Worm (Caenorhabditis elegans): ENCODE measurements around the gene C30A5.16.

Gene C30A5.16

DNA sequence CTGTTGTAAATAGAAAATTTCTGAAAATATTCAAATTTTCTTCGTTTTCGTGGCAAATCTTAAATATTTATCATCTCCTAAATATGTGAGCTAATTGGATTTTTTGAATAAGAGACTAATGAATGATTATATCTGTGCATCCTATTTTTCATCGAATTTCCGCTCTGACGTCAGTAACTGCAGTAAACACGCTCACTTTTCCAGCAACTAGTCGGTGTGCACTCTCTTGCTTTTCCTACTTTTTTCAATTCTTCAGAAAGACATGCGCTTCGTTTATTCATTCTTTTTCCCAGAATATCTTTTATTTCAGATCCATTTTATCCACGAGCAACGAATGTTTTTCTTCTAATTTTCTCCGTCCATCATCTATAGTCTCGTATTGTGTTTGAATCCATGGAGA is 11.5 kb downstream of the C30A5.16 start:
- no peak for TF ChIP-seq ztf-11 (tag; optimal IDR thresholded peaks at IDR 0.05)
- TF ChIP-seq nfya-1 (tag; optimal IDR thresholded peaks at IDR 0.05; ENCODE audit: insufficient read depth): peak; percentile 12
- TF ChIP-seq nhr-67 (tag; optimal IDR thresholded peaks at IDR 0.05): no peak
- no peak for TF ChIP-seq elt-1 (tag; optimal IDR thresholded peaks at IDR 0.05)
- TF ChIP-seq nhr-11 (tag; optimal IDR thresholded peaks at IDR 0.05): peak; percentile 32

DNA sequence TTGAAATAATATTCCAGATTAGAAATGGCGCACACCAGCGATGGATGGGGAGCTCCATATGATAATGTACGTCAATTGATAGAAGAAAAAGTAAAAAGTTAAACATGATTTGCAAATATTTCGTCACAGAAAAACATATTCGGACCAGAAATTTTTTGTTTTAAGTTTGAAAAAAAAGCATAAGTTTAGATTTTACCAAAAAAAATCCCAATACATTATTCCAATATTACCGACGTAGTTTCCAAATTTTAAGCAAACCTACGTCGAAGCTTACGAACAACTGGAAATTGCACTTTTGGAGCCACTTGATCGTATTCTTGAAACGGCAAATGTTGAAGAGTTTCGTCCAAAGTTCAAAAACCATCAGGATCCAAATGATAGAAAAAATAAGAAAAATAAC is 14.6 kb downstream of the C30A5.16 start, which contains the start of gene henn-1:
henn-1 (plus strand) TSS at position 18 of the 400 bp plus-strand sequence.
- TF ChIP-seq pha-4 (tag; optimal IDR thresholded peaks at IDR 0.05) (peak; percentile 28), ztf-4 (tag; optimal IDR thresholded peaks at IDR 0.05) (no peak), nhr-23 (tag; optimal IDR thresholded peaks at IDR 0.05) (peak; percentile 29)

DNA sequence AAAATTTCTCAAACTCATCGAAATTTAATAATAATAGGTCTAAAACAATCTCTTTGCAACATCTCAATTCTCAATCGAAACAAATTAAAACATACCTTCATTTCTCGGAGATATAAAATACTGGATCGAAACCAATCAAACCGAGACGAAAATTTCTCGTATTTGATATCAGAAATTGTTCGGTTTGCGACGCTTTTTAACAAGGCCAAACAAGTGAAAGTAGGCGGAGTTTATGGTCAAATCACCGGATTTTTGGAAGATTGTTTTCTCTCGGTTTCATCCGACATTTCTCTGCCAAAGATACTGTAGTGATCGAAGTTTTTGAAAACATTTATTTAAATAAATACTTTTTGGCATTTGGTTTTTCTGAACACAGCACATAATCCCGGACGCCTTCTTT is 17.3 kb downstream of the C30A5.16 start, which contains the start of gene C02F5.14:
C02F5.14 (minus strand) TSS at position 157 of the 400 bp plus-strand sequence.
- TF ChIP-seq nhr-23 (tag; optimal IDR thresholded peaks at IDR 0.05) (peak; percentile 4), eor-1 (tag; optimal IDR thresholded peaks at IDR 0.05) (no peak)

DNA sequence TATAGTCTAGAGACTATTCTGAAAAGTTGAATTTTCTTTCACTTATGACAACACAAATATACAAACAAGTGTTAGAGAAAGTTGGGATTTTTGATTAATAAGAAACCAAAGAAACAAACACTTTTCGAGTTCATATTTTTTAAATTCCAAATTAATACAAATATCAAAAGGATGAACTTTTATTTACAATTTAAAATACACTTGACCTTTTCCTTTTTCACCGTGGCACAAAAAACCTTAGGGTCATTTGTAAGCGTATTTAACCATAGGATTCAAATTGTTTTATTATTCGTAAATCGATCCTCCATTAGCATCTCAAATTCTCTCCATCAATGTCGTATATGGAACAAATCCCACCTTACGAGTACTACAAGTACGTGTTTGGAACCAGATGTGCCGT is 17.9 kb downstream of the C30A5.16 start, which contains the start of gene C02F5.5:
C02F5.5 (plus strand) TSS at position 301 of the 400 bp plus-strand sequence.
- TF ChIP-seq nhr-237 (tag; optimal IDR thresholded peaks at IDR 0.05) (no peak), nhr-76 (tag; optimal IDR thresholded peaks at IDR 0.05) (no peak), elt-1 (tag; optimal IDR thresholded peaks at IDR 0.05) (no peak)

DNA sequence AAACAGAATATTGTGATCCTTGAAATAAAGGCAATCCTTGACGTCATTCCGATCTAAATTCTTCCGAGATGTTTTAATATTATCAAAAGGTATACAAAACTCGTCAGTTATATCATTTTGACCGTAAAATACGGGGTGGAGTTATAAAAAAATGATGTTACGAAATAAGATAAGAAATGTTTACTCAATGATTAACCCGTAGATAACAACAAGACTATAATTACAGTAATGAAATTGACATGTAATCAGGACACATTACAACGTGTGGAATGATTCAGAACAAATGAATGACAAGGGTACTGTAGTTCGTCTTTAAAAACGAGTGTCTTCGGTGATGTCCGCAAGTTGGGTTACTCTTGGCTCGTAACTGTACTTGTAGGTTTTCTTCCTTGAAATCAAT is 19.8 kb downstream of the C30A5.16 start, which contains the start of gene tsp-2:
tsp-2 (minus strand) TSS at position 109 of the 400 bp plus-strand sequence.
- TF ChIP-seq jun-1 (tag; optimal IDR thresholded peaks at IDR 0.05): peak; percentile 49
- no peak for TF ChIP-seq nfya-1 (tag; optimal IDR thresholded peaks at IDR 0.05; ENCODE audit: insufficient read depth)
- TF ChIP-seq ama-1 (optimal IDR thresholded peaks at IDR 0.05): no peak
- TF ChIP-seq pqm-1 (tag; optimal IDR thresholded peaks at IDR 0.05): peak; percentile 86
- TF ChIP-seq elt-2 (tag; optimal IDR thresholded peaks at IDR 0.05): peak; percentile 86
- TF ChIP-seq pha-4 (tag; optimal IDR thresholded peaks at IDR 0.05): peak; percentile 69

DNA sequence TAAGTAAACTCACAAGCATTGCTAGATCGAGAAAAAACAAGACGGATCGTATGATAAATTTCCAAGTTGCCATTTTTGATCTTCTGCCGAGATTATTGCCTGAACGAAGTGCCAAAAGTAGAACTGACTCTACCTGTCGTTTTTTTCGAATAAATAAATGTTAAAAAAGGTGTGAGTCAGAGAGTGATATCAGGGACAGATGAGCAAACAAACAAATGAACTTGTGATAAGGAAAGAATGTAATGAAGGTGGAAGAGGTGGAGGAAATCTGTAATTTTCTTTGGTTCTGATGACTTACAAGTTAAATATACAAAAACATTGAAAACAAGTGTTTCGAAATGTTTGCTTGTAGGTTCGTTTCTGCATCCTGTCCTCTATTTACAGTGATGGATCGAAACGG is 21.3 kb downstream of the C30A5.16 start, which contains the start of gene tsp-1:
tsp-1 (minus strand) TSS at position 99 of the 400 bp plus-strand sequence.
- TF ChIP-seq elt-2 (tag; optimal IDR thresholded peaks at IDR 0.05) (peak; percentile 35), pha-4 (tag; optimal IDR thresholded peaks at IDR 0.05) (peak; percentile 21), eor-1 (tag; optimal IDR thresholded peaks at IDR 0.05) (no peak), pqm-1 (tag; optimal IDR thresholded peaks at IDR 0.05) (peak; percentile 39), fos-1 (tag; optimal IDR thresholded peaks at IDR 0.05) (no peak), ceh-9 (tag; optimal IDR thresholded peaks at IDR 0.05) (no peak), nhr-77 (tag; optimal IDR thresholded peaks at IDR 0.05) (no peak), elt-3 (tag; optimal IDR thresholded peaks at IDR 0.05) (no peak), mdl-1 (tag; optimal IDR thresholded peaks at IDR 0.05) (no peak), daf-12 (tag; optimal IDR thresholded peaks at IDR 0.05) (no peak), ztf-4 (tag; optimal IDR thresholded peaks at IDR 0.05) (no peak), nhr-67 (tag; optimal IDR thresholded peaks at IDR 0.05) (no peak), ceh-28 (tag; optimal IDR thresholded peaks at IDR 0.05) (no peak), zag-1 (tag; optimal IDR thresholded peaks at IDR 0.05) (no peak), lin-39 (tag; optimal IDR thresholded peaks at IDR 0.05) (no peak)

DNA sequence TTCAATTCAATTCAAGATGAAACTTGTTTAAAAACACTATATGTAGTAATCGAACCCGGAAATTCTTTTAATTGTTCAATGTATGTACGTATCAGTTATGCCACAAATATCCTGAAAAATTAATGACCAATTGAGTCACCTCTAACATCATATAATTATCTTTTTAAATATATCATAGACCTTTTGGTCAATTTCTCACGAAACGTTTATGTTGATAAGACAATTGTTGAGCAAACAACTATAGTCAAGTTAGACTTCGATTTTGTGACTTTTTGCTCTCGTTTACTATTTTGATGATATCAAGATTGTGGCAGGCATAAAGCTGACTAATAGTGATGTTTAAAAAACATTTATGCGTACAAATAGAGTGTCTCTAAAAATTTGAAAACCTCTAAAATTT is 22.2 kb downstream of the C30A5.16 start:
- TF ChIP-seq fkh-10 (GFP tag; optimal IDR thresholded peaks at IDR 0.05) (no peak), pqm-1 (tag; optimal IDR thresholded peaks at IDR 0.05) (peak; percentile 83), elt-2 (tag; optimal IDR thresholded peaks at IDR 0.05) (peak; percentile 57)

DNA sequence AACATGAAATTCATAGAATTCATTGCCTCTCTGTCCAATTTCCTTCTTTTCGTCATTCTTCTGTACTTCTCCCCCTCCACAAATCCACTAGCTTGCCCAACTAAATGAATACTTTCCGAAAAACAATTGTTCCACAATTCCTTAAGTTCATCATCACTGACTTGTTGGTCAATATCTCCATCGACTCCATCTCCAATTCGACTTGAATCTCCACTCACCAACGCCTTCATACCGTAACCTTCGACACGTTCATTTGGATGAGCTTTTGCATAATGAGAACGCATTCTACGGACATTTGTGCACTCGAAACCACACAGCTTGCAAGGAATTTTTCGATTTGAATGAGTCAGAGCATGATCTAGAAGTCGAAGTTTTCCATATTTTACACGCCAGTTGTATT is 22.9 kb downstream of the C30A5.16 start:
- TF ChIP-seq mdl-1 (tag; optimal IDR thresholded peaks at IDR 0.05): no peak
- no peak for TF ChIP-seq lin-39 (tag; optimal IDR thresholded peaks at IDR 0.05)
- TF ChIP-seq nfya-1 (tag; optimal IDR thresholded peaks at IDR 0.05; ENCODE audit: insufficient read depth): no peak
- no peak for TF ChIP-seq pqm-1 (tag; optimal IDR thresholded peaks at IDR 0.05)
- TF ChIP-seq eor-1 (tag; optimal IDR thresholded peaks at IDR 0.05): no peak
- no peak for TF ChIP-seq tbx-2 (tag; optimal IDR thresholded peaks at IDR 0.05)
- no peak for TF ChIP-seq egl-5 (tag; optimal IDR thresholded peaks at IDR 0.05)
- TF ChIP-seq nhr-25 (tag; optimal IDR thresholded peaks at IDR 0.05): no peak
- TF ChIP-seq aly-2 (tag; optimal IDR thresholded peaks at IDR 0.05): no peak
- TF ChIP-seq nhr-11 (tag; optimal IDR thresholded peaks at IDR 0.05): no peak
- no peak for TF ChIP-seq skn-1 (tag; optimal IDR thresholded peaks at IDR 0.05)
- TF ChIP-seq jun-1 (tag; optimal IDR thresholded peaks at IDR 0.05): no peak
- no peak for TF ChIP-seq daf-12 (tag; optimal IDR thresholded peaks at IDR 0.05)

Data from whole organism, L3 larva.